Fruit fly (Drosophila melanogaster) whole organism, embryonic: ENCODE results near the gene CG7974.
A peak's percentile ranks its signal among the peaks of the same experiment; 100 is the strongest.

Experiments used
- ATbp ChIP-seq: fragments of 200-800 bp; sonication (Bioruptor generic); optimal IDR thresholded peaks from 2 replicates; lab custom pipeline; 2017; ENCODE audit warnings: missing biosample characterization, mild to moderate bottlenecking, missing genetic modification characterization, missing genetic modification reagents
- Ada2b ChIP-seq: fragments of 200-800 bp; sonication (Bioruptor generic); IDR thresholded peaks from 2 replicates; pipeline ENCODE4 v1.3.6; 2022; ENCODE audit warnings: missing biosample characterization, missing genetic modification characterization
- Adf1 ChIP-seq: fragments of 200-800 bp; sonication (Bioruptor generic); IDR thresholded peaks from 2 replicates; pipeline ENCODE4 v1.3.6; 2022; ENCODE audit warnings: missing biosample characterization, missing genetic modification characterization
- Atf-2 ChIP-seq: fragments of 200-800 bp; sonication (Bioruptor generic); optimal IDR thresholded peaks from 2 replicates; lab custom pipeline; 2016; ENCODE audit warnings: missing biosample characterization, missing genetic modification characterization
- CG1024 ChIP-seq: fragments of 200-800 bp; sonication (Bioruptor generic); IDR thresholded peaks from 2 replicates; pipeline ENCODE4 v1.3.6; 2022; ENCODE audit warnings: missing biosample characterization, missing genetic modification characterization
- CG10654 ChIP-seq: fragments of 200-800 bp; sonication (Bioruptor generic); optimal IDR thresholded peaks from 2 replicates; lab custom pipeline; 2016; ENCODE audit warnings: missing biosample characterization, missing genetic modification characterization
- CG11247 ChIP-seq: fragments of 200-800 bp; sonication (Bioruptor generic); IDR thresholded peaks from 2 replicates; pipeline ENCODE4 v1.3.6; 2022; ENCODE audit warnings: missing biosample characterization, missing genetic modification characterization
- CG12071 ChIP-seq: fragments of 200-800 bp; sonication (Bioruptor generic); optimal IDR thresholded peaks from 3 replicates; lab custom pipeline; 2018; ENCODE audit warnings: missing biosample characterization, mild to moderate bottlenecking, missing genetic modification characterization
- CG12236 ChIP-seq: fragments of 200-800 bp; sonication (Bioruptor generic); optimal IDR thresholded peaks from 2 replicates; lab custom pipeline; 2016; ENCODE audit warnings: missing biosample characterization, missing genetic modification characterization
- CG12299 ChIP-seq: fragments of 200-800 bp; sonication (Bioruptor generic); optimal IDR thresholded peaks from 2 replicates; lab custom pipeline; 2018; ENCODE audit warnings: missing biosample characterization, mild to moderate bottlenecking, missing genetic modification characterization
- CG12942 ChIP-seq: fragments of 200-800 bp; sonication (Bioruptor generic); optimal IDR thresholded peaks from 3 replicates; lab custom pipeline; 2016; ENCODE audit warnings: missing biosample characterization, missing genetic modification characterization
- CG14860 ChIP-seq: fragments of 200-800 bp; sonication (Bioruptor generic); IDR thresholded peaks from 3 replicates; pipeline ENCODE4 v1.3.6; 2022; ENCODE audit warnings: missing biosample characterization, missing genetic modification characterization; ENCODE audit not compliant: partially characterized antibody
- CG15073 ChIP-seq: fragments of 200-800 bp; sonication (Bioruptor generic); optimal IDR thresholded peaks from 2 replicates; lab custom pipeline; 2016; ENCODE audit warnings: missing biosample characterization, missing genetic modification characterization
- CG1529 ChIP-seq: fragments of 200-800 bp; sonication (Bioruptor generic); optimal IDR thresholded peaks from 3 replicates; lab custom pipeline; 2018; ENCODE audit warnings: missing biosample characterization, missing genetic modification characterization
- CG17802 ChIP-seq: fragments of 200-800 bp; sonication (Bioruptor generic); optimal IDR thresholded peaks from 2 replicates; lab custom pipeline; 2018; ENCODE audit warnings: missing biosample characterization, mild to moderate bottlenecking, missing genetic modification characterization, moderate library complexity
- CG2678 ChIP-seq: fragments of 200-800 bp; sonication (Bioruptor generic); optimal IDR thresholded peaks from 3 replicates; lab custom pipeline; 2019; ENCODE audit warnings: missing biosample characterization, mild to moderate bottlenecking, missing genetic modification characterization, moderate library complexity
- CG32767 ChIP-seq: fragments of 200-800 bp; sonication (Bioruptor generic); IDR thresholded peaks from 2 replicates; pipeline ENCODE4 v1.3.6; 2022; ENCODE audit warnings: missing biosample characterization, missing genetic modification characterization
- CG34376 ChIP-seq: fragments of 200-800 bp; sonication (Bioruptor generic); optimal IDR thresholded peaks from 2 replicates; lab custom pipeline; 2018; ENCODE audit warnings: missing biosample characterization, mild to moderate bottlenecking, missing genetic modification characterization
- CG6654 ChIP-seq: fragments of 200-800 bp; sonication (Bioruptor generic); optimal IDR thresholded peaks from 2 replicates; lab custom pipeline; 2017; ENCODE audit warnings: missing biosample characterization, mild to moderate bottlenecking, missing genetic modification characterization
- CG6765 ChIP-seq: fragments of 200-800 bp; sonication (Bioruptor generic); optimal IDR thresholded peaks from 3 replicates; lab custom pipeline; 2017; ENCODE audit warnings: missing biosample characterization, mild to moderate bottlenecking, missing genetic modification characterization
- CG7839 ChIP-seq: fragments of 200-800 bp; sonication (Bioruptor generic); optimal IDR thresholded peaks from 3 replicates; lab custom pipeline; 2018; ENCODE audit warnings: missing biosample characterization, mild to moderate bottlenecking, missing genetic modification characterization, moderate library complexity
- CG8388 ChIP-seq: fragments of 200-800 bp; sonication (Bioruptor generic); optimal IDR thresholded peaks from 2 replicates; lab custom pipeline; 2019; ENCODE audit warnings: missing biosample characterization, mild to moderate bottlenecking, missing genetic modification characterization, moderate library complexity
- CG9215 ChIP-seq: fragments of 200-800 bp; sonication (Bioruptor generic); IDR thresholded peaks from 2 replicates; pipeline ENCODE4 v1.3.6; 2022; ENCODE audit warnings: missing biosample characterization, missing genetic modification characterization
- CG9932 ChIP-seq: fragments of 200-800 bp; sonication (Bioruptor generic); IDR thresholded peaks from 2 replicates; pipeline ENCODE4 v1.3.6; 2022; ENCODE audit warnings: missing biosample characterization, missing genetic modification characterization
- Chrac-16 ChIP-seq: fragments of 200-800 bp; sonication (Bioruptor generic); optimal IDR thresholded peaks from 3 replicates; lab custom pipeline; 2016; ENCODE audit warnings: missing biosample characterization, missing genetic modification characterization
- D19A ChIP-seq: fragments of 200-800 bp; optimal IDR thresholded peaks from 3 replicates; lab custom pipeline; 2019; ENCODE audit warnings: missing biosample characterization, mild to moderate bottlenecking, missing genetic modification characterization, moderate library complexity
- Eip74EF ChIP-seq, 2 experiments: fragments of 200-800 bp in 1 of 2; fragments of >200 bp in 1 of 2; sonication (Bioruptor generic) in 1 of 2; optimal IDR thresholded peaks; 2 replicates each; lab custom pipeline; 2017 to 2019; ENCODE audit warnings: missing biosample characterization in 2 of 2, missing genetic modification characterization in 2 of 2, mild to moderate bottlenecking in 1 of 2, moderate library complexity in 1 of 2
- Fer3 ChIP-seq: fragments of 200-800 bp; sonication (Bioruptor generic); optimal IDR thresholded peaks from 2 replicates; lab custom pipeline; 2018; ENCODE audit warnings: missing biosample characterization, mild to moderate bottlenecking, missing genetic modification characterization, moderate library complexity
- H15 ChIP-seq: fragments of 200-800 bp; sonication (Bioruptor generic); IDR thresholded peaks from 3 replicates; pipeline ENCODE4 v1.3.6; 2022; ENCODE audit warnings: missing biosample characterization, missing genetic modification characterization
- HmgZ ChIP-seq: fragments of 200-800 bp; sonication (Bioruptor generic); optimal IDR thresholded peaks from 2 replicates; lab custom pipeline; 2018; ENCODE audit warnings: missing biosample characterization, mild to moderate bottlenecking, missing genetic modification characterization
- MESR4 ChIP-seq: fragments of 200-800 bp; sonication (Bioruptor generic); optimal IDR thresholded peaks from 2 replicates; lab custom pipeline; 2018; ENCODE audit warnings: missing biosample characterization, mild to moderate bottlenecking, missing genetic modification characterization, moderate library complexity
- Mes4 ChIP-seq: fragments of 200-800 bp; sonication (Bioruptor generic); optimal IDR thresholded peaks from 2 replicates; lab custom pipeline; 2016; ENCODE audit warnings: missing biosample characterization, missing genetic modification characterization
- NC2β ChIP-seq: fragments of 200-800 bp; sonication (Bioruptor generic); optimal IDR thresholded peaks from 2 replicates; lab custom pipeline; 2016; ENCODE audit warnings: missing biosample characterization, missing genetic modification characterization
- Nf-YA ChIP-seq: fragments of 200-800 bp; sonication (Bioruptor generic); IDR thresholded peaks from 2 replicates; pipeline ENCODE4 v1.3.6; 2022; ENCODE audit warnings: missing biosample characterization, missing genetic modification characterization
- Poxn ChIP-seq: fragments of 200-800 bp; sonication (Bioruptor generic); IDR thresholded peaks from 2 replicates; pipeline ENCODE4 v1.3.6; 2022; ENCODE audit warnings: missing biosample characterization, missing genetic modification characterization
- Trl ChIP-seq, 3 experiments: fragments of >200 bp in 2 of 3; fragments of 200-800 bp in 1 of 3; sonication (Bioruptor generic) in 1 of 3; optimal IDR thresholded peaks; 2 replicates in 1 of 3; 3 replicates in 2 of 3; lab custom pipeline; 2016 to 2017; ENCODE audit warnings: missing biosample characterization in 1 of 3, missing genetic modification characterization in 1 of 3
- Vsx1 ChIP-seq: fragments of 200-800 bp; sonication (Bioruptor generic); optimal IDR thresholded peaks from 2 replicates; lab custom pipeline; 2017; ENCODE audit warnings: missing biosample characterization, mild to moderate bottlenecking, missing genetic modification characterization, missing genetic modification reagents
- bab2 ChIP-seq: fragments of 200-800 bp; sonication (Bioruptor generic); optimal IDR thresholded peaks from 2 replicates; lab custom pipeline; 2016; ENCODE audit warnings: missing biosample characterization, missing genetic modification characterization
- chm ChIP-seq: fragments of 200-800 bp; sonication (Bioruptor generic); IDR thresholded peaks from 2 replicates; pipeline ENCODE4 v1.3.6; 2022; ENCODE audit warnings: missing biosample characterization, missing genetic modification characterization
- danr ChIP-seq: fragments of 200-800 bp; sonication (Bioruptor generic); IDR thresholded peaks from 2 replicates; pipeline ENCODE4 v1.3.6; 2022; ENCODE audit warnings: missing biosample characterization, missing genetic modification characterization
- dm ChIP-seq: fragments of 200-800 bp; sonication (Bioruptor generic); optimal IDR thresholded peaks from 3 replicates; lab custom pipeline; 2016; ENCODE audit warnings: missing biosample characterization, missing genetic modification characterization
- dmrt11E ChIP-seq: fragments of 200-800 bp; sonication (Bioruptor generic); optimal IDR thresholded peaks from 3 replicates; lab custom pipeline; 2018; ENCODE audit warnings: missing biosample characterization, mild to moderate bottlenecking, missing genetic modification characterization, moderate library complexity
- dmrt99B ChIP-seq: fragments of 200-800 bp; sonication (Bioruptor generic); optimal IDR thresholded peaks from 2 replicates; lab custom pipeline; 2018; ENCODE audit warnings: missing biosample characterization, mild to moderate bottlenecking, missing genetic modification characterization, moderate library complexity
- grau ChIP-seq: fragments of 200-800 bp; optimal IDR thresholded peaks from 3 replicates; lab custom pipeline; 2019; ENCODE audit warnings: missing biosample characterization, mild to moderate bottlenecking, missing genetic modification characterization, moderate library complexity
- kah ChIP-seq: fragments of 200-800 bp; sonication (Bioruptor generic); optimal IDR thresholded peaks from 2 replicates; lab custom pipeline; 2018; ENCODE audit warnings: missing biosample characterization, mild to moderate bottlenecking, missing genetic modification characterization
- klu ChIP-seq: fragments of 200-800 bp; sonication (Bioruptor generic); IDR thresholded peaks from 2 replicates; pipeline ENCODE4 v1.3.6; 2022; ENCODE audit warnings: missing biosample characterization, missing genetic modification characterization
- pfk ChIP-seq: fragments of 200-800 bp; sonication (Bioruptor generic); optimal IDR thresholded peaks from 2 replicates; lab custom pipeline; 2018; ENCODE audit warnings: missing biosample characterization, mild to moderate bottlenecking, missing genetic modification characterization, moderate library complexity
- pho ChIP-seq: fragments of 200-800 bp; sonication (Bioruptor generic); optimal IDR thresholded peaks from 2 replicates; lab custom pipeline; 2016; ENCODE audit warnings: missing biosample characterization, missing genetic modification characterization
- sqz ChIP-seq: fragments of 200-800 bp; sonication (Bioruptor generic); optimal IDR thresholded peaks from 3 replicates; lab custom pipeline; 2018; ENCODE audit warnings: missing biosample characterization, mild to moderate bottlenecking, missing genetic modification characterization
- vvl ChIP-seq: fragments of 200-800 bp; sonication (Bioruptor generic); IDR thresholded peaks from 2 replicates; pipeline ENCODE4 v1.3.6; 2022; ENCODE audit warnings: missing biosample characterization, missing genetic modification characterization

The CG7974 gene

dm6 chr3L:1618116-1618727, 46.7 kb upstream of the CG7974 start, which contains the start of the genes CG13926, ABCB7 and CG33230 (continued):
- TF ChIP-seq Fer3 (tag; lab: Kevin White, UChicago) (peak; percentile 5), kah (GFP tag; lab: Kevin White, UChicago) (peak; percentile 29), CG8388 (GFP tag; lab: Kevin White, UChicago) (no peak), H15 (GFP tag; lab: Robert Waterston, UW) (no peak), bab2 (peak; percentile 36), Eip74EF (GFP tag; optimal IDR thresholded peaks at IDR 0.05; lab: Kevin White, UChicago) (no peak), CG12236 (GFP tag; lab: Kevin White, UChicago) (no peak), Chrac-16 (GFP tag; lab: Kevin White, UChicago) (no peak), CG6765 (GFP tag; lab: Kevin White, UChicago) (no peak), dm (GFP tag; lab: Kevin White, UChicago) (no peak), CG7839 (tag; lab: Kevin White, UChicago) (no peak), pfk (GFP tag; lab: Kevin White, UChicago) (no peak), CG1024 (GFP tag; lab: Robert Waterston, UW) (no peak), CG6654 (GFP tag; lab: Kevin White, UChicago) (no peak), danr (GFP tag; lab: Robert Waterston, UW) (no peak), dmrt11E (tag; lab: Kevin White, UChicago) (no peak), CG12071 (GFP tag; lab: Kevin White, UChicago) (no peak), chm (no peak), Adf1 (peak; percentile 20; the same call in 1 of the 2 replicates), dmrt99B (tag; lab: Kevin White, UChicago) (no peak), Ada2b (GFP tag; lab: Robert Waterston, UW) (no peak), CG12299 (no peak), CG15073 (GFP tag; lab: Kevin White, UChicago) (no peak), D19A (tag; lab: Kevin White, UChicago) (no peak), CG12942 (GFP tag; lab: Kevin White, UChicago) (no peak), CG10654 (GFP tag; lab: Kevin White, UChicago) (no peak), CG9215 (GFP tag; lab: Robert Waterston, UW) (no peak), pho (GFP tag; lab: Kevin White, UChicago) (no peak), CG32767 (GFP tag; lab: Robert Waterston, UW) (no peak), Mes4 (GFP tag; lab: Kevin White, UChicago) (no peak), MESR4 (GFP tag; lab: Kevin White, UChicago) (peak; percentile 54), klu (GFP tag; lab: Robert Waterston, UW) (no peak), Atf-2 (no peak), Vsx1 (GFP tag; lab: Kevin White, UChicago) (no peak), CG2678 (tag; lab: Kevin White, UChicago) (no peak), vvl (peak; percentile 32; the same call in 1 of the 2 replicates), grau (tag; lab: Kevin White, UChicago) (peak; percentile 37), CG17802 (tag; lab: Kevin White, UChicago) (no peak), ATbp (GFP tag; lab: Kevin White, UChicago) (no peak), sqz (GFP tag; lab: Kevin White, UChicago) (no peak), Poxn (GFP tag; lab: Robert Waterston, UW) (no peak), CG9932 (GFP tag; lab: Robert Waterston, UW) (peak; percentile 53; the same call in 1 of the 2 replicates), Trl (optimal IDR thresholded peaks at IDR 0.05; lab: Kevin White, UChicago) (no peak), Trl (GFP tag; optimal IDR thresholded peaks at IDR 0.05; lab: Kevin White, UChicago) (no peak), HmgZ (no peak), CG14860 (no peak), Nf-YA (GFP tag; lab: Robert Waterston, UW) (no peak), CG34376 (peak; percentile 37), NC2β (GFP tag; lab: Kevin White, UChicago) (no peak), CG1529 (no peak), CG11247 (no peak)
